ENCODE assay signal across 2 fruit fly cellular contexts in genomic region chr2L:9193672-9194071, dm6.
TF ChIP-seq lines count a peak whose summit lies in the region.

No protein-coding gene starts in this region.

- no peak for TF ChIP-seq CTCF in whole organism, embryonic (GFP tag; optimal IDR thresholded peaks at IDR 0.05; lab: Kevin White, UChicago)

TF ChIP-seq in whole organism, embryonic, 481 proteins besides CTCF, POLR2A, EP300 and RAD21 (continues in another document):
- TF ChIP-seq oc (tag; optimal IDR thresholded peaks at IDR 0.05; lab: Kevin White, UChicago) (peak; percentile 85), CG8924 (tag; optimal IDR thresholded peaks at IDR 0.05; lab: Kevin White, UChicago) (no peak), cato (GFP tag; optimal IDR thresholded peaks at IDR 0.05; lab: Kevin White, UChicago; ENCODE audit: borderline replicate concordance) (no peak), dimm (GFP tag; IDR thresholded peaks at IDR 0.05; lab: Robert Waterston, UW) (no peak), Oaz (GFP tag; IDR thresholded peaks at IDR 0.05; lab: Robert Waterston, UW) (no peak), pzg (GFP tag; optimal IDR thresholded peaks at IDR 0.05; lab: Kevin White, UChicago) (no peak), NfI (GFP tag; optimal IDR thresholded peaks at IDR 0.05; lab: Kevin White, UChicago) (no peak), Elba2 (GFP tag; optimal IDR thresholded peaks at IDR 0.05; lab: Kevin White, UChicago) (no peak), Sox100B (GFP tag; optimal IDR thresholded peaks at IDR 0.05; lab: Kevin White, UChicago) (no peak), gsb-n (tag; optimal IDR thresholded peaks at IDR 0.05; lab: Kevin White, UChicago) (peak; percentile 69), Sry-β (GFP tag; optimal IDR thresholded peaks at IDR 0.05; lab: Kevin White, UChicago) (peak; percentile 8), CG8765 (GFP tag; IDR thresholded peaks at IDR 0.05; lab: Robert Waterston, UW) (no peak), CG6254 (GFP tag; optimal IDR thresholded peaks at IDR 0.05; lab: Kevin White, UChicago) (peak; percentile 53), nerfin-1 (tag; optimal IDR thresholded peaks at IDR 0.05; lab: Kevin White, UChicago) (peak; percentile 17), Ets97D (GFP tag; optimal IDR thresholded peaks at IDR 0.05; lab: Kevin White, UChicago) (no peak), CG17802 (tag; optimal IDR thresholded peaks at IDR 0.05; lab: Kevin White, UChicago) (no peak), ro (GFP tag; IDR thresholded peaks at IDR 0.05; lab: Robert Waterston, UW) (no peak), CkIIα-i1 (GFP tag; IDR thresholded peaks at IDR 0.05; lab: Robert Waterston, UW) (no peak), lov (optimal IDR thresholded peaks at IDR 0.05; lab: Kevin White, UChicago) (no peak), lov (GFP tag; IDR thresholded peaks at IDR 0.05; lab: Robert Waterston, UW) (0 out of 3 replicates have a peak, but pooled peaks have one; percentile 23), CG1529 (GFP tag; optimal IDR thresholded peaks at IDR 0.05; lab: Kevin White, UChicago) (no peak), CG5180 (GFP tag; optimal IDR thresholded peaks at IDR 0.05; lab: Kevin White, UChicago) (no peak), odd (GFP tag; optimal IDR thresholded peaks at IDR 0.05; lab: Kevin White, UChicago) (no peak), HmgD (GFP tag; optimal IDR thresholded peaks at IDR 0.05; lab: Kevin White, UChicago) (no peak), CG6813 (GFP tag; optimal IDR thresholded peaks at IDR 0.05; lab: Kevin White, UChicago) (no peak), ttk (GFP tag; IDR thresholded peaks at IDR 0.05; lab: Robert Waterston, UW) (no peak), CG6654 (GFP tag; optimal IDR thresholded peaks at IDR 0.05; lab: Kevin White, UChicago) (no peak), CG15601 (tag; optimal IDR thresholded peaks at IDR 0.05; lab: Kevin White, UChicago) (peak; percentile 48), Ets65A (GFP tag; lab: Kevin White, UChicago) (no peak), CHES-1-like (GFP tag; optimal IDR thresholded peaks at IDR 0.05; lab: Kevin White, UChicago) (no peak), trem (tag; optimal IDR thresholded peaks at IDR 0.05; lab: Kevin White, UChicago) (peak; percentile 19), CG31388 (GFP tag; optimal IDR thresholded peaks at IDR 0.05; lab: Kevin White, UChicago) (no peak), Med (GFP tag; lab: Kevin White, UChicago) (peak; percentile 50), CG32767 (GFP tag; IDR thresholded peaks at IDR 0.05; lab: Robert Waterston, UW) (no peak), HLHmδ (GFP tag; optimal IDR thresholded peaks at IDR 0.05; lab: Kevin White, UChicago) (peak; percentile 77), Blimp-1 (GFP tag; optimal IDR thresholded peaks at IDR 0.05; lab: Kevin White, UChicago) (peak; percentile 100), CG9932 (GFP tag; IDR thresholded peaks at IDR 0.05; lab: Robert Waterston, UW) (no peak), z (GFP tag; IDR thresholded peaks at IDR 0.05; lab: Robert Waterston, UW) (peak; percentile 62; the same call in 1 of the 3 replicates), esg (GFP tag; conservative IDR thresholded peaks at IDR 0.05; lab: Robert Waterston, UW) (no peak), slp2 (GFP tag; optimal IDR thresholded peaks at IDR 0.05; lab: Kevin White, UChicago) (no peak), nmo (GFP tag; optimal IDR thresholded peaks at IDR 0.05; lab: Kevin White, UChicago) (no peak), CG16863 (GFP tag; optimal IDR thresholded peaks at IDR 0.05; lab: Kevin White, UChicago) (no peak), kni (GFP tag; optimal IDR thresholded peaks at IDR 0.05; lab: Kevin White, UChicago) (peak; percentile 87), Oli (tag; optimal IDR thresholded peaks at IDR 0.05; lab: Kevin White, UChicago) (no peak), ewg (GFP tag; optimal IDR thresholded peaks at IDR 0.05; lab: Kevin White, UChicago) (no peak), crol (GFP tag; IDR thresholded peaks at IDR 0.05; lab: Robert Waterston, UW) (peak; percentile 58), unpg (GFP tag; optimal IDR thresholded peaks at IDR 0.05; lab: Kevin White, UChicago) (peak; percentile 1), bsh (GFP tag; optimal IDR thresholded peaks at IDR 0.05; lab: Kevin White, UChicago) (peak in 1 of 2 experiments; percentile 53)

TF ChIP-seq in whole organism, prepupa, 60 proteins besides CTCF, POLR2A, EP300 and RAD21:
- TF ChIP-seq acj6 (GFP tag; optimal IDR thresholded peaks at IDR 0.05; lab: Kevin White, UChicago) = no peak
- TF ChIP-seq Eip75B (GFP tag; optimal IDR thresholded peaks at IDR 0.05; lab: Kevin White, UChicago) = no peak
- TF ChIP-seq CG15336 (GFP tag; IDR thresholded peaks at IDR 0.05; lab: Robert Waterston, UW) = peak; percentile 32; the same call in 1 of the 2 replicates
- TF ChIP-seq eg (GFP tag; IDR thresholded peaks at IDR 0.05; lab: Robert Waterston, UW) = no peak

Comparison
In these comparisons a context has a peak if more than half of its experiments do, and no peak if none do; other contexts are left out.
1. Of the 7 proteins assayed by ChIP-seq in both whole organism, embryonic and whole organism, prepupa: peak only in whole organism, embryonic: Blimp-1; only in whole organism, prepupa: none; in both: none; in neither: 6.